Worm (Caenorhabditis elegans) whole organism, L3 larva: ENCODE results near the gene hipr-1.

Experiments used
- lsy-12 ChIP-seq: sonication (generic microtip); optimal IDR thresholded peaks from 2 replicates; lab custom pipeline; 2016; ENCODE audit warnings: mild to moderate bottlenecking, missing genetic modification characterization, missing compliant biosample characterization
- mdl-1 ChIP-seq: fragments of 150-350 bp; optimal IDR thresholded peaks from 2 replicates; lab custom pipeline; 2014; ENCODE audit warnings: missing biosample characterization, missing genetic modification characterization
- pqm-1 ChIP-seq: fragments of 150-350 bp; optimal IDR thresholded peaks from 2 replicates; lab custom pipeline; 2017; ENCODE audit warnings: missing biosample characterization, missing genetic modification characterization, inconsistent platforms
- sea-2 ChIP-seq: fragments of 150-350 bp; sonication (generic microtip); optimal IDR thresholded peaks from 4 replicates; lab custom pipeline; 2014; ENCODE audit warnings: missing biosample characterization, missing genetic modification reagents, missing genetic modification characterization
- unc-62 ChIP-seq: fragments of 150-350 bp; sonication (generic microtip); optimal IDR thresholded peaks from 4 replicates; lab custom pipeline; 2014; ENCODE audit warnings: missing biosample characterization, missing genetic modification reagents, missing genetic modification characterization
- ztf-11 ChIP-seq: fragments of 150-350 bp; optimal IDR thresholded peaks from 2 replicates; lab custom pipeline; 2014; ENCODE audit warnings: missing biosample characterization, missing genetic modification characterization

- TF ChIP-seq mdl-1 (tag; lab: Kevin White, UChicago) (no peak), sea-2 (GFP tag; lab: Kevin White, UChicago) (no peak), unc-62 (GFP tag; lab: Kevin White, UChicago) (no peak), lsy-12 (tag; lab: Kevin White, UChicago) (no peak), ztf-11 (tag; lab: Kevin White, UChicago) (no peak), pqm-1 (tag; lab: Kevin White, UChicago) (no peak)
These were observed 19.6 kb upstream of the hipr-1 start, which contains the start of the genes sdz-1 and vps-33.1 for ce11 chrIII:8700289-8700957.
